Fruit fly (Drosophila melanogaster) whole organism, embryonic: Measurements from ENCODE around the gene Vps2.

Experiments
- Bgb ChIP-seq: fragments of 200-800 bp; sonication (Bioruptor generic); IDR thresholded peaks from 2 replicates; pipeline ENCODE4 v1.3.6; 2022; ENCODE audit warnings: missing biosample characterization, missing genetic modification characterization; ENCODE audit not compliant: partially characterized antibody
- CG1529 ChIP-seq: fragments of 200-800 bp; sonication (Bioruptor generic); optimal IDR thresholded peaks from 3 replicates; lab custom pipeline; 2018; ENCODE audit warnings: missing biosample characterization, missing genetic modification characterization
- CG15514 ChIP-seq: fragments of 200-800 bp; sonication (Bioruptor generic); optimal IDR thresholded peaks from 3 replicates; lab custom pipeline; 2017; ENCODE audit warnings: missing biosample characterization, missing genetic modification characterization, mild to moderate bottlenecking, moderate library complexity, missing genetic modification reagents
- CG6854 ChIP-seq: fragments of 200-800 bp; sonication (Bioruptor generic); optimal IDR thresholded peaks from 3 replicates; lab custom pipeline; 2017; ENCODE audit warnings: missing biosample characterization, mild to moderate bottlenecking, missing genetic modification characterization
- Doc2 ChIP-seq: fragments of 200-800 bp; sonication (Bioruptor generic); IDR thresholded peaks from 2 replicates; pipeline ENCODE4 v1.3.6; 2022; ENCODE audit warnings: missing biosample characterization, missing genetic modification characterization
- HLH54F ChIP-seq: fragments of 200-800 bp; sonication (Bioruptor generic); optimal IDR thresholded peaks from 3 replicates; lab custom pipeline; 2016; ENCODE audit warnings: missing biosample characterization, missing genetic modification characterization
- Mrtf ChIP-seq: fragments of 200-800 bp; sonication (Bioruptor generic); IDR thresholded peaks from 3 replicates; pipeline ENCODE4 v1.3.6; 2022; ENCODE audit warnings: missing biosample characterization, missing genetic modification characterization
- NFAT ChIP-seq: fragments of 200-800 bp; sonication (Bioruptor generic); IDR thresholded peaks from 2 replicates; pipeline ENCODE4 v1.3.6; 2022; ENCODE audit warnings: missing biosample characterization, missing genetic modification characterization
- fd64A ChIP-seq: fragments of 200-800 bp; sonication (Bioruptor generic); optimal IDR thresholded peaks from 3 replicates; lab custom pipeline; 2018; ENCODE audit warnings: missing biosample characterization, mild to moderate bottlenecking, missing genetic modification characterization
- ham ChIP-seq: fragments of 200-800 bp; sonication (Bioruptor generic); IDR thresholded peaks from 2 replicates; pipeline ENCODE4 v1.3.6; 2022; ENCODE audit warnings: missing biosample characterization, missing genetic modification characterization
- insv ChIP-seq, 2 experiments: fragments of 200-800 bp; sonication (Bioruptor generic); optimal IDR thresholded peaks; 3 replicates each; lab custom pipeline; 2016 to 2018; ENCODE audit warnings: missing biosample characterization in 2 of 2, missing genetic modification characterization in 2 of 2
- sim ChIP-seq: fragments of 200-800 bp; sonication (Bioruptor generic); IDR thresholded peaks from 2 replicates; pipeline ENCODE4 v1.3.6; 2022; ENCODE audit warnings: missing biosample characterization, missing genetic modification characterization
- toy ChIP-seq: fragments of 200-800 bp; sonication (Bioruptor generic); IDR thresholded peaks from 2 replicates; pipeline ENCODE4 v1.3.6; 2022; ENCODE audit warnings: missing biosample characterization, missing genetic modification characterization

- TF ChIP-seq fd64A (GFP tag; lab: Kevin White, UChicago) (no peak), ham (GFP tag; lab: Robert Waterston, UW) (no peak), sim (GFP tag; lab: Robert Waterston, UW) (no peak), NFAT (GFP tag; lab: Robert Waterston, UW) (no peak), CG15514 (GFP tag; lab: Kevin White, UChicago) (no peak), CG1529 (no peak), Doc2 (GFP tag; lab: Robert Waterston, UW) (no peak), HLH54F (GFP tag; lab: Kevin White, UChicago) (no peak), Bgb (GFP tag; lab: Robert Waterston, UW) (no peak), Mrtf (no peak), toy (GFP tag; lab: Robert Waterston, UW) (no peak), insv (GFP tag; optimal IDR thresholded peaks at IDR 0.05; lab: Kevin White, UChicago) (peak; percentile 43 to 89), CG6854 (no peak)
Measured at dm6 chr3R:26007298-26007697, 45.3 kb upstream of the Vps2 start.
